Worm (Caenorhabditis elegans) whole organism, L1 larva: ENCODE measurements around the gene egl-4.

ENCODE experiments used
- C16A3.4 ChIP-seq: fragments of 150-350 bp; optimal IDR thresholded peaks from 2 replicates; lab custom pipeline; 2014; ENCODE audit warnings: missing biosample characterization, missing genetic modification characterization
- F16B12.6 ChIP-seq: fragments of 150-350 bp; optimal IDR thresholded peaks from 2 replicates; lab custom pipeline; 2014; ENCODE audit warnings: missing biosample characterization, missing genetic modification characterization
- aha-1 ChIP-seq: fragments of 150-350 bp; optimal IDR thresholded peaks from 2 replicates; lab custom pipeline; 2014; ENCODE audit warnings: missing biosample characterization, missing genetic modification characterization
- alr-1 ChIP-seq: fragments of 200-800 bp; sonication (Bioruptor generic); optimal IDR thresholded peaks from 2 replicates; lab custom pipeline; 2018; ENCODE audit warnings: borderline replicate concordance, mild to moderate bottlenecking, missing genetic modification characterization, missing compliant biosample characterization
- aly-2 ChIP-seq: fragments of 150-350 bp; optimal IDR thresholded peaks from 2 replicates; lab custom pipeline; 2014; ENCODE audit warnings: missing biosample characterization, missing genetic modification characterization
- ceh-63 ChIP-seq: fragments of 200-800 bp; sonication (Bioruptor generic); optimal IDR thresholded peaks from 2 replicates; lab custom pipeline; 2018; ENCODE audit warnings: mild to moderate bottlenecking, missing genetic modification characterization, missing compliant biosample characterization
- ceh-8 ChIP-seq: fragments of 200-800 bp; sonication (Bioruptor generic); optimal IDR thresholded peaks from 2 replicates; lab custom pipeline; 2018; ENCODE audit warnings: mild to moderate bottlenecking, missing genetic modification characterization, moderate library complexity, missing compliant biosample characterization
- ceh-82 ChIP-seq, 3 experiments: fragments of 150-350 bp in 1 of 3; sonication (generic microtip) in 2 of 3; optimal IDR thresholded peaks; 2 replicates each; lab custom pipeline; 2014 to 2017; ENCODE audit warnings: missing biosample characterization in 3 of 3, missing genetic modification characterization in 3 of 3
- ceh-88 ChIP-seq: fragments of 200-800 bp; sonication (Bioruptor generic); IDR thresholded peaks from 2 replicates; pipeline ENCODE4 v1.3.6; 2022; ENCODE audit warnings: missing genetic modification characterization, missing compliant biosample characterization
- ces-1 ChIP-seq: fragments of 150-350 bp; optimal IDR thresholded peaks from 2 replicates; lab custom pipeline; 2014; ENCODE audit warnings: missing biosample characterization, missing genetic modification reagents, missing genetic modification characterization
- dpl-1 ChIP-seq, 3 experiments: fragments of 150-350 bp in 2 of 3; sonication (generic microtip) in 1 of 3; optimal IDR thresholded peaks; 2 replicates each; lab custom pipeline; 2014 to 2017; ENCODE audit warnings: missing biosample characterization in 3 of 3, missing genetic modification characterization in 3 of 3, missing genetic modification reagents in 3 of 3
- dsc-1 ChIP-seq: sonication (generic microtip); optimal IDR thresholded peaks from 2 replicates; lab custom pipeline; 2016; ENCODE audit warnings: mild to moderate bottlenecking, missing genetic modification characterization, missing compliant biosample characterization
- efl-1 ChIP-seq, 4 experiments: fragments of 150-350 bp; optimal IDR thresholded peaks in 3 of 4; peaks in 1 of 4; 1 replicate in 1 of 4; 2 replicates in 3 of 4; lab custom pipeline; 2014; ENCODE audit warnings: missing biosample characterization in 2 of 4, missing genetic modification characterization in 2 of 4, missing genetic modification reagents in 2 of 4
- egl-13 ChIP-seq: sonication (generic microtip); optimal IDR thresholded peaks from 2 replicates; lab custom pipeline; 2016; ENCODE audit warnings: missing genotype, missing genetic modification reagents, missing genetic modification characterization, missing compliant biosample characterization
- egl-27 ChIP-seq, 2 experiments: fragments of 150-350 bp in 1 of 2; sonication (generic microtip); optimal IDR thresholded peaks; 3 replicates each; lab custom pipeline; 2017 to 2018; ENCODE audit warnings: missing biosample characterization in 2 of 2, missing genetic modification characterization in 2 of 2, missing genetic modification reagents in 2 of 2
- elt-3 ChIP-seq, 6 experiments: fragments of 150-350 bp in 1 of 6; sonication (generic microtip); optimal IDR thresholded peaks; 2 replicates each; lab custom pipeline; 2017 to 2018; ENCODE audit warnings: missing biosample characterization in 6 of 6, missing genetic modification characterization in 6 of 6, inconsistent platforms in 1 of 6
- grh-1 ChIP-seq: fragments of 200-800 bp; sonication (Bioruptor generic); IDR thresholded peaks from 2 replicates; pipeline ENCODE4 v1.3.6; 2022; ENCODE audit warnings: missing genetic modification reagents, missing genetic modification characterization, missing compliant biosample characterization
- irx-1 ChIP-seq: sonication (generic microtip); optimal IDR thresholded peaks from 2 replicates; lab custom pipeline; 2016; ENCODE audit warnings: missing genetic modification characterization, missing compliant biosample characterization
- lin-14 ChIP-seq: fragments of 200-800 bp; sonication (Bioruptor generic); optimal IDR thresholded peaks from 2 replicates; lab custom pipeline; 2018; ENCODE audit warnings: mild to moderate bottlenecking, missing genetic modification characterization, moderate library complexity, missing compliant biosample characterization
- lin-35 ChIP-seq, 2 experiments: fragments of 150-350 bp; optimal IDR thresholded peaks; 2 replicates each; lab custom pipeline; 2014; ENCODE audit warnings: missing biosample characterization in 2 of 2, missing genetic modification characterization in 2 of 2, missing genetic modification reagents in 2 of 2
- lsy-2 ChIP-seq, 2 experiments: fragments of 150-350 bp; optimal IDR thresholded peaks; 2 replicates each; lab custom pipeline; 2014; ENCODE audit warnings: missing biosample characterization in 2 of 2, missing genetic modification characterization in 2 of 2
- mab-9 ChIP-seq: fragments of 200-800 bp; sonication (Bioruptor generic); IDR thresholded peaks from 2 replicates; pipeline ENCODE4 v1.3.6; 2022; ENCODE audit warnings: missing genetic modification reagents, missing genetic modification characterization, missing compliant biosample characterization
- mdl-1 ChIP-seq, 2 experiments: fragments of 150-350 bp; optimal IDR thresholded peaks; 2 replicates each; lab custom pipeline; 2014 to 2017; ENCODE audit warnings: missing biosample characterization in 2 of 2, missing genetic modification characterization in 2 of 2, inconsistent platforms in 1 of 2
- mep-1 ChIP-seq: fragments of 150-350 bp; optimal IDR thresholded peaks from 2 replicates; lab custom pipeline; 2014; ENCODE audit warnings: missing biosample characterization, missing genetic modification characterization
- nhr-11 ChIP-seq: fragments of 150-350 bp; optimal IDR thresholded peaks from 2 replicates; lab custom pipeline; 2014; ENCODE audit warnings: missing biosample characterization, missing genetic modification characterization
- nhr-12 ChIP-seq: sonication (generic microtip); optimal IDR thresholded peaks from 2 replicates; lab custom pipeline; 2017; ENCODE audit warnings: missing biosample characterization, missing genetic modification characterization
- nhr-19 ChIP-seq: fragments of 200-800 bp; sonication (Bioruptor generic); conservative IDR thresholded peaks from 2 replicates; pipeline ENCODE4 v1.3.6; 2022; ENCODE audit warnings: missing genetic modification characterization, missing compliant biosample characterization
- nhr-20 ChIP-seq: sonication (generic microtip); optimal IDR thresholded peaks from 2 replicates; lab custom pipeline; 2016; ENCODE audit warnings: mild to moderate bottlenecking, missing genetic modification characterization, missing compliant biosample characterization
- nhr-237 ChIP-seq: fragments of 150-350 bp; optimal IDR thresholded peaks from 2 replicates; lab custom pipeline; 2014; ENCODE audit warnings: missing biosample characterization, missing genetic modification characterization
- nhr-28 ChIP-seq: fragments of 150-350 bp; optimal IDR thresholded peaks from 2 replicates; lab custom pipeline; 2014; ENCODE audit warnings: missing biosample characterization, missing genetic modification characterization
- nhr-47 ChIP-seq: sonication (generic microtip); optimal IDR thresholded peaks from 2 replicates; lab custom pipeline; 2016; ENCODE audit warnings: mild to moderate bottlenecking, missing genetic modification characterization, moderate library complexity, missing compliant biosample characterization
- nhr-71 ChIP-seq: sonication (generic microtip); optimal IDR thresholded peaks from 2 replicates; lab custom pipeline; 2016; ENCODE audit warnings: mild to moderate bottlenecking, missing genetic modification characterization, moderate library complexity, missing compliant biosample characterization
- nhr-77 ChIP-seq: fragments of 150-350 bp; optimal IDR thresholded peaks from 2 replicates; lab custom pipeline; 2014; ENCODE audit warnings: missing biosample characterization, missing genetic modification characterization
- nhr-85 ChIP-seq: sonication (generic microtip); peaks from one replicate; lab custom pipeline; 2016; ENCODE audit warnings: missing genetic modification characterization, inconsistent platforms, missing compliant biosample characterization
- nhr-90 ChIP-seq: sonication (generic microtip); optimal IDR thresholded peaks from 2 replicates; lab custom pipeline; 2016; ENCODE audit warnings: mild to moderate bottlenecking, missing genetic modification characterization, missing compliant biosample characterization; ENCODE audit not compliant: poor library complexity
- pax-3 ChIP-seq: fragments of 200-800 bp; sonication (Bioruptor generic); optimal IDR thresholded peaks from 2 replicates; lab custom pipeline; 2018; ENCODE audit warnings: mild to moderate bottlenecking, missing genetic modification characterization, moderate library complexity, missing compliant biosample characterization
- rnt-1 ChIP-seq: sonication (generic microtip); optimal IDR thresholded peaks from 2 replicates; lab custom pipeline; 2016; ENCODE audit warnings: mild to moderate bottlenecking, missing genetic modification characterization, moderate library complexity, missing compliant biosample characterization
- snu-23 ChIP-seq: sonication (generic microtip); optimal IDR thresholded peaks from 2 replicates; lab custom pipeline; 2016; ENCODE audit warnings: missing genetic modification characterization, missing compliant biosample characterization
- sptf-1 ChIP-seq: fragments of 150-350 bp; optimal IDR thresholded peaks from 2 replicates; lab custom pipeline; 2014; ENCODE audit warnings: missing biosample characterization, missing genetic modification characterization
- swsn-7 ChIP-seq: sonication (generic microtip); optimal IDR thresholded peaks from 2 replicates; lab custom pipeline; 2016; ENCODE audit warnings: missing genetic modification characterization, missing compliant biosample characterization
- tbx-2 ChIP-seq: sonication (generic microtip); optimal IDR thresholded peaks from 2 replicates; lab custom pipeline; 2016; ENCODE audit warnings: missing genetic modification characterization, missing compliant biosample characterization
- tlp-1 ChIP-seq: fragments of 150-350 bp; optimal IDR thresholded peaks from 2 replicates; lab custom pipeline; 2014; ENCODE audit warnings: missing biosample characterization, missing genetic modification characterization
- unc-130 ChIP-seq: fragments of 150-350 bp; optimal IDR thresholded peaks from 2 replicates; lab custom pipeline; 2017; ENCODE audit warnings: missing biosample characterization, missing genetic modification characterization, inconsistent platforms
- unc-62 ChIP-seq: fragments of 150-350 bp; optimal IDR thresholded peaks from 2 replicates; lab custom pipeline; 2014; ENCODE audit warnings: missing biosample characterization, missing genetic modification reagents, missing genetic modification characterization
- unc-86 ChIP-seq: sonication (generic microtip); optimal IDR thresholded peaks from 2 replicates; lab custom pipeline; 2016; ENCODE audit warnings: missing genetic modification characterization, missing compliant biosample characterization
- unc-98 ChIP-seq: fragments of 200-800 bp; sonication (Bioruptor generic); IDR thresholded peaks from 2 replicates; pipeline ENCODE4 v1.3.6; 2022; ENCODE audit warnings: missing genetic modification characterization, missing compliant biosample characterization
- vab-15 ChIP-seq: sonication (generic microtip); optimal IDR thresholded peaks from 2 replicates; lab custom pipeline; 2017; ENCODE audit warnings: missing genotype, mild to moderate bottlenecking, missing genetic modification characterization, missing compliant biosample characterization
- xbp-1 ChIP-seq: sonication (generic microtip); optimal IDR thresholded peaks from 2 replicates; lab custom pipeline; 2016; ENCODE audit warnings: missing genetic modification characterization, missing compliant biosample characterization
- zip-4 ChIP-seq: fragments of 200-800 bp; sonication (Bioruptor generic); optimal IDR thresholded peaks from 2 replicates; lab custom pipeline; 2018; ENCODE audit warnings: mild to moderate bottlenecking, missing genetic modification characterization, moderate library complexity, missing compliant biosample characterization

The egl-4 gene

DNA sequence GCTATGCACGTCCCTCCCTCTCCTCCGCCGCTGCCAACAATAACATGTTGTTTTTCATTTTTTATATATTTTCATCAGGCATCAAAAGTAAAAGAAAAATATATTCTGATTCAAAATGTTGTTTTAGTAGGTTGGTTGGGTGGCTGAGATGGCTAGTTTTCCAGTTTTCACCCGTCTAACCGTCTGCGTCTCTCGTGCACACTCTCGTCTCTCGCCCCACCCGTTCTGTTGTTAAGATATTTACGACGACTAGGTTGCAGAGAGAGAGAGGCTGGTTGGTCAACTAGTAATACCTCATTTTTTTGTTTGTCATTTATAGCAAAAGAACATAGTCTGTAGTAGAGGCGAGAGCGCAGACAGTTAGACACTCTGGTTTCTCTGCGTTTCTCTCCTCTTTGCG lies 9.3 kb upstream of the egl-4 start:
- TF ChIP-seq lsy-2 (tag; optimal IDR thresholded peaks at IDR 0.05; lab: Kevin White, UChicago), result peak in 1 of 2 experiments; percentile 5
- TF ChIP-seq lin-35 (GFP tag; optimal IDR thresholded peaks at IDR 0.05; lab: Kevin White, UChicago), result peak in 1 of 2 experiments; percentile 4
- TF ChIP-seq mdl-1 (tag; optimal IDR thresholded peaks at IDR 0.05; lab: Kevin White, UChicago), result peak in 1 of 2 experiments; percentile 25
- TF ChIP-seq swsn-7 (tag; lab: Kevin White, UChicago), result peak; percentile 16
- TF ChIP-seq sptf-1 (tag; lab: Kevin White, UChicago), result no peak
- 0 out of 2 replicates have a peak, but pooled peaks have one; percentile 13 for TF ChIP-seq grh-1 (GFP tag; lab: Robert Waterston, UW)
- no peak for TF ChIP-seq unc-98
- TF ChIP-seq snu-23 (GFP tag; lab: Kevin White, UChicago), result peak; percentile 23
- no peak for TF ChIP-seq aha-1 (tag; lab: Kevin White, UChicago)
- peak; percentile 9 for TF ChIP-seq nhr-71 (tag; lab: Kevin White, UChicago)
- peak; percentile 13 for TF ChIP-seq nhr-20
- peak; percentile 78 for TF ChIP-seq nhr-85 (tag; lab: Kevin White, UChicago)
- peak; percentile 38 for TF ChIP-seq lin-14 (GFP tag; lab: Kevin White, UChicago)
- peak; percentile 28 for TF ChIP-seq nhr-47 (tag; lab: Kevin White, UChicago)
- peak in 1 of 2 experiments; percentile 4 for TF ChIP-seq efl-1 (optimal IDR thresholded peaks at IDR 0.05; lab: Kevin White, UChicago)
- TF ChIP-seq efl-1 (GFP tag; optimal IDR thresholded peaks at IDR 0.05 in 1 of 2; lab: Kevin White, UChicago), result peak in 1 of 2 experiments; percentile 72
- TF ChIP-seq rnt-1 (tag; lab: Kevin White, UChicago), result peak; percentile 14

DNA sequence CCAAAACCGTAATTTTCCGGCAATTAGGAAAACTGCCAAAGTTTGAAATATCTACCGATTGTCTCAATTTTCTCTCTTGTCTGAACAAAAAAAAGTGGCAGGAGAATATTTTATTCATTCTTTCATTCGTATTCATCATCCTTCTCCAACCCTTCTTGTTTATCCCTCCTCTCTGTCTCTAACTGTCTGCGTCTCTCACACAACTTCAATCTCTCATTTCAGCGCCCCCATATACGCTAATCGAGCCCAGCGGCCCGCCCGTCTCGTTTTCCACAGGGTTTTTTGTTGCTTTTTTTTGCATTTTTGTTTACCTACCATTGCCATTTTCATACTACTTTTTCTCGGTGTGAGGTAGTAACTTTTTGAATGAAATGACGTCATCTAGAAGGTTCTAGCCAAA lies 5.6 kb upstream of the egl-4 start:
- TF ChIP-seq nhr-12 (tag; lab: Kevin White, UChicago), result no peak
- no peak for TF ChIP-seq dsc-1 (tag; lab: Kevin White, UChicago)
- TF ChIP-seq zip-4 (GFP tag; lab: Kevin White, UChicago), result no peak
- no peak for TF ChIP-seq xbp-1 (tag; lab: Kevin White, UChicago)
- TF ChIP-seq elt-3 (tag; optimal IDR thresholded peaks at IDR 0.05; lab: Kevin White, UChicago), result no peak
- no peak for TF ChIP-seq F16B12.6 (tag; lab: Kevin White, UChicago)
- no peak for TF ChIP-seq lin-35 (GFP tag; optimal IDR thresholded peaks at IDR 0.05; lab: Kevin White, UChicago)
- TF ChIP-seq mep-1, result peak; percentile 3
- TF ChIP-seq aly-2 (tag; lab: Kevin White, UChicago), result no peak
- TF ChIP-seq snu-23 (GFP tag; lab: Kevin White, UChicago), result peak; percentile 31
- TF ChIP-seq nhr-90, result no peak
- no peak for TF ChIP-seq nhr-77 (tag; lab: Kevin White, UChicago)
- TF ChIP-seq sptf-1 (tag; lab: Kevin White, UChicago), result no peak
- no peak for TF ChIP-seq unc-130 (tag; lab: Kevin White, UChicago)
- TF ChIP-seq C16A3.4 (tag; lab: Kevin White, UChicago), result no peak
- TF ChIP-seq dpl-1 (GFP tag; optimal IDR thresholded peaks at IDR 0.05; lab: Kevin White, UChicago), result no peak
- no peak for TF ChIP-seq nhr-28 (tag; lab: Kevin White, UChicago)
- peak; percentile 18 for TF ChIP-seq unc-86 (tag; lab: Kevin White, UChicago)
- no peak for TF ChIP-seq lsy-2 (tag; optimal IDR thresholded peaks at IDR 0.05; lab: Kevin White, UChicago)
- no peak for TF ChIP-seq pax-3 (tag; lab: Kevin White, UChicago)
- TF ChIP-seq ceh-82 (tag; optimal IDR thresholded peaks at IDR 0.05; lab: Kevin White, UChicago), result peak in 1 of 3 experiments; percentile 13
- no peak for TF ChIP-seq tbx-2 (tag; lab: Kevin White, UChicago)
- peak; percentile 24 for TF ChIP-seq nhr-71 (tag; lab: Kevin White, UChicago)
- TF ChIP-seq ces-1, result no peak
- TF ChIP-seq mdl-1 (tag; optimal IDR thresholded peaks at IDR 0.05; lab: Kevin White, UChicago), result no peak
- no peak for TF ChIP-seq unc-62 (GFP tag; lab: Kevin White, UChicago)
- TF ChIP-seq vab-15, result no peak
- no peak for TF ChIP-seq ceh-8 (GFP tag; lab: Kevin White, UChicago)
- TF ChIP-seq nhr-237 (tag; lab: Kevin White, UChicago), result no peak
- TF ChIP-seq mab-9 (GFP tag; lab: Robert Waterston, UW), result no peak
- TF ChIP-seq tlp-1 (tag; lab: Kevin White, UChicago), result no peak
- no peak for TF ChIP-seq nhr-19
- no peak for TF ChIP-seq egl-13 (tag; lab: Kevin White, UChicago)
- TF ChIP-seq rnt-1 (tag; lab: Kevin White, UChicago), result no peak
- TF ChIP-seq alr-1, result no peak
- TF ChIP-seq ceh-63, result no peak
- no peak for TF ChIP-seq irx-1 (tag; lab: Kevin White, UChicago)
- TF ChIP-seq unc-98, result no peak
- TF ChIP-seq egl-27 (tag; optimal IDR thresholded peaks at IDR 0.05; lab: Kevin White, UChicago), result no peak
- TF ChIP-seq nhr-11 (tag; lab: Kevin White, UChicago), result no peak
- peak; percentile 28 for TF ChIP-seq nhr-47 (tag; lab: Kevin White, UChicago)
- no peak for TF ChIP-seq ceh-88 (GFP tag; lab: Robert Waterston, UW)
